Fruit fly (Drosophila melanogaster) whole organism: ENCODE data around the gene CG9920.

ENCODE experiments used
- CG8478 ChIP-seq: fragments of >200 bp; optimal IDR thresholded peaks from 2 replicates; lab custom pipeline; 2018; ENCODE audit warnings: inconsistent platforms
- Dll ChIP-seq: fragments of >200 bp; optimal IDR thresholded peaks from 2 replicates; lab custom pipeline; 2017
- EcR ChIP-seq, 2 experiments: fragments of >200 bp; optimal IDR thresholded peaks; 2 replicates each; lab custom pipeline; 2017; ENCODE audit warnings: missing biosample characterization in 2 of 2, missing genetic modification characterization in 2 of 2, missing genetic modification reagents in 2 of 2
- pan ChIP-seq: fragments of >200 bp; optimal IDR thresholded peaks from 2 replicates; lab custom pipeline; 2017
- psq ChIP-seq: fragments of >200 bp; optimal IDR thresholded peaks from 2 replicates; lab custom pipeline; 2017
- usp ChIP-seq: fragments of >200 bp; optimal IDR thresholded peaks from 2 replicates; lab custom pipeline; 2017; ENCODE audit warnings: missing biosample characterization, missing genetic modification characterization, mixed read lengths

The CG9920 gene

DNA sequence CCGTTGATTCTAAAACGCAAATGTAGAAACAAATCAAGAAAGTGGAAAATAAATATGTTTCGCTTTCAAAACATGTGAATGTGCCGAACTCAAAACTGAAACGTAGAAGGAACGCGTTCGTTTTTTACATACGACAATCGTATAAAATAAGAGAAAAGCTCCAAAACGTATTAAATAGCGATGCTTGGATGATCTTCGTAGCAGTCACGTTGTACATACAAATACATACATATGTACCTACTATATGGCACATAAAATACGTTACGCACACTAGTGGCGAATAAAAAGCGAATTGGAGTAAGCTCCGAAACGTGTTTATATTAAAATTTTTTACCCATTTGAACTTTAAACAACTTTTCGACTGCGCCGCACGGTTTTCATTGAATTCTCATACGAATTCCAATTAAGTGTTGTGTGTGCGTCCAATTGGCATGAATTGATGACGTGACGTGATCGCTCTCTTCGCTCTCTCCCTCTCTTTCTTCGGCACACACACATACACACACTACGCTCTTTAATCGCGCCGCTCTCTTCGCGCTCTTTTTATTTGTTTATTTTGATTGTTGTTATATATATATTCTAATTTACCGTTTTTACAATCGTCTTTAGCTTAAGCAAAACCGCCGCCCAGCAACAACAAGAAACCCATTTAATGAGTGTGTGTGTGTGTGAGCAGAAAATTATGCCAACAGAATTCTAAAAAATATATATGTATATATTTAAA, 40.6 kb downstream of the CG9920 start:
- TF ChIP-seq CG8478 (lab: Kevin White, UChicago) = no peak
- TF ChIP-seq EcR (GFP tag; optimal IDR thresholded peaks at IDR 0.05; lab: Kevin White, UChicago) = no peak
- TF ChIP-seq Dll (lab: Kevin White, UChicago) = no peak
- TF ChIP-seq psq (lab: Kevin White, UChicago) = no peak
- TF ChIP-seq usp (GFP tag; lab: Kevin White, UChicago) = no peak
- TF ChIP-seq pan (lab: Kevin White, UChicago) = no peak

DNA sequence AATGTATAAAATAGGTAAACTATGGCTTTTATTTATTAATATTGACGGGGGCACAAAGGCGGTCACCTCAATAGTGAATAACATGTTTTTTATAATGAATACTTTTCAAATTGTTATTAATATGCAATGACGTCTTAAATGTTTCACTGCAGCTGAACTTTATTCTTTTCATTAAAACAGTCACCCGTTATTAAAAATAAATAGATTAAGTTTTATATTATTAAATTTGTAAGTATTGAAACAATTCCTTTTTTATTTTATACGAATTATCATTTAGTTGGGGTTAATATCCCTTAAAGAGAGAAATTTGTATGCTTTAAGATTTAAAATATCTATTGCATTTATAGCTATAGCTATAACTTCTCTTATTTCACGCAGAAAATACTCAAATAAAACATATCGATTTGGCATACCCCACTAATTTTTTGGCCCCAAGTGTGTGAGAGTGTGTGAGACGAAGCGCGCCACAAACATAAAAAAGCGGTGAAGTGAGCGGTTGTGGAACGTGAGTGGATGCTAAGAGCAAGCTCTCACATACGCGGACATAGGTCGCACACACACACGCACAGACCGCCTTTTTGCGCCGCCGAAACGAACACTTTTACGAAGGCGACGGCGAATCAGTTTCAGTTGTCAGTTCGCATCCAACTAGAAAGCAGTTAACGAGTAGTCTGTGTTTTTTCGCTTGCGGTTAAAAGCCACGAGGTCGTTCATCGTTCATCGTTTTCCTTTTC, 41.4 kb downstream of the CG9920 start, which contains the start of gene foxo:
TSS of gene foxo (plus strand) at position 626 of the 734 bp plus-strand sequence.
- TF ChIP-seq Dll (lab: Kevin White, UChicago) (peak; percentile 27), CG8478 (lab: Kevin White, UChicago) (no peak), EcR (GFP tag; optimal IDR thresholded peaks at IDR 0.05; lab: Kevin White, UChicago) (no peak)

DNA sequence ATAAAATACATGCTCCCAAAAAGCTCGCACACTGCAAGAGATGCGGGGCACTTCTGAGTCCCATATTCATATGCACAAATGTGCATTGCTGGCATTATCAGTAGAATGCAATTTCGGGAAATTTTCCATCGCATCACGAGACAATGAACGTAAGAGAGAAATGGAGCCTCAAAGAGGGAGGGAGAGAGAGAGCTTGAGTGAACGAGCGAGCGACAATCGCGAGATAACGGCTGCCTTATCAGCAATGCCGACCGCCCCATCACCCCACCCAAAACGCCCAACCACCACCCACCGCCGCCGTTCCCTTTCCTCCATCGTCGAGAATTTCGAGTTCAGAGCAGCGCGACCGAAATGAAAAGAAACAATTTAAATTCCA, 41.9 kb downstream of the CG9920 start:
- TF ChIP-seq Dll (lab: Kevin White, UChicago) = no peak
- TF ChIP-seq CG8478 (lab: Kevin White, UChicago) = no peak
- peak in 1 of 2 experiments; percentile 42 for TF ChIP-seq EcR (GFP tag; optimal IDR thresholded peaks at IDR 0.05; lab: Kevin White, UChicago)
- TF ChIP-seq pan (lab: Kevin White, UChicago) = no peak

DNA sequence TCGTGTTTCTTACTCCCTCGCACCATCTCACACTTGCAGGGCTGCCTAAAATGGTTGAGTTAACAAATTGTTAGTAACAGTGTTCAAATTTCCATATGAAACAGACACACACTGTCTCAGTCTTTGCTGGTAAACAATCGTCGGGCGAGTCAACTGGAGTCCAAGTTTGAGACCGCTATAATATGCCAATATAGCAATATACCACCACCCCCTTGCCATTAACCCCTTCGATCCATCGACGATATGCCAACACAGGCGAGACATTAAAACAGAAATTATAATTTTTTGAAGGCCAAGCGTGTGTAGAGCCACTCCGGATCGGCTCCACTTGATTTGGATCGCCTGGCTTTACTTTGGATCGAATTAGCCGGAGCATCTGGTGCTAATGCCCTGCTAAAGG, 43.8 kb downstream of the CG9920 start:
- TF ChIP-seq usp (GFP tag; lab: Kevin White, UChicago) = no peak
- TF ChIP-seq pan (lab: Kevin White, UChicago) = no peak
- TF ChIP-seq psq (lab: Kevin White, UChicago) = no peak
- no peak for TF ChIP-seq Dll (lab: Kevin White, UChicago)

DNA sequence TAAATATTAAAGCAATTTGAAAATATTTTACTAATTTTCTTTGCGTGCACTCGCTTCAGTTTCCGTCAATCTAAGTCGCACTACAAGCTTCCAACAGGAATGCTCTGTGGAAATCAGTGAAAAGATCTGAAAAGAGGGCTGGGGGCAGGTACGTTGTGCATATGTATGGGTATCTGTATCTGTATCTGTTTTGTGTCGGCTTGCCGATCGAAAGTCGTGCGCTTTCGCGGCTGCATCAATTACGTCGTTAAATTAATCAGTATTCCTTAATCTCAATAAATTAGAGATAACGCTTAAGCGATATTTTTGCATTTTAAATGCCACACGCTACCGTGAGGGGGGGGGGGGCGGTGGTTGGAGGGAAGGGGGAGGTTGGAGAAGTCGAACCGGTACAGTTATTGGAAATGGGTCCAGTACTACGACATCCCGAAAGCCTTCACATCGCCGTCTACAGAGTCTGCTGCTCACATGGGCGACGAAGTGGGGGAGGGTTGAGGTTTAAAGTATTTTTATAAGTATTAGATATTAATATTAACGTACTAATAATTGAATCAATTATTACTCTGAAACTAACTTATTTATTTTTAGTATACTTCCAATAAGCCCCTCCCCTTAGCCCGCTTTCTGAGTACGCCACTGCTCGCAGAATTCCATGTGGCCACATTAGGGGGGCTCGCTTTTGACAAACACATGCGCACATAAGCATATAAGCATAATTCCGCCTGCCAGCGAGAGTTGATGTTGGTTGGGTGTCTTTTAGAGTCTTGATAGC, 44.7 kb downstream of the CG9920 start:
- no peak for TF ChIP-seq pan (lab: Kevin White, UChicago)
- no peak for TF ChIP-seq EcR (GFP tag; optimal IDR thresholded peaks at IDR 0.05; lab: Kevin White, UChicago)
- TF ChIP-seq CG8478 (lab: Kevin White, UChicago) = no peak
- TF ChIP-seq usp (GFP tag; lab: Kevin White, UChicago) = no peak
- TF ChIP-seq psq (lab: Kevin White, UChicago) = no peak

DNA sequence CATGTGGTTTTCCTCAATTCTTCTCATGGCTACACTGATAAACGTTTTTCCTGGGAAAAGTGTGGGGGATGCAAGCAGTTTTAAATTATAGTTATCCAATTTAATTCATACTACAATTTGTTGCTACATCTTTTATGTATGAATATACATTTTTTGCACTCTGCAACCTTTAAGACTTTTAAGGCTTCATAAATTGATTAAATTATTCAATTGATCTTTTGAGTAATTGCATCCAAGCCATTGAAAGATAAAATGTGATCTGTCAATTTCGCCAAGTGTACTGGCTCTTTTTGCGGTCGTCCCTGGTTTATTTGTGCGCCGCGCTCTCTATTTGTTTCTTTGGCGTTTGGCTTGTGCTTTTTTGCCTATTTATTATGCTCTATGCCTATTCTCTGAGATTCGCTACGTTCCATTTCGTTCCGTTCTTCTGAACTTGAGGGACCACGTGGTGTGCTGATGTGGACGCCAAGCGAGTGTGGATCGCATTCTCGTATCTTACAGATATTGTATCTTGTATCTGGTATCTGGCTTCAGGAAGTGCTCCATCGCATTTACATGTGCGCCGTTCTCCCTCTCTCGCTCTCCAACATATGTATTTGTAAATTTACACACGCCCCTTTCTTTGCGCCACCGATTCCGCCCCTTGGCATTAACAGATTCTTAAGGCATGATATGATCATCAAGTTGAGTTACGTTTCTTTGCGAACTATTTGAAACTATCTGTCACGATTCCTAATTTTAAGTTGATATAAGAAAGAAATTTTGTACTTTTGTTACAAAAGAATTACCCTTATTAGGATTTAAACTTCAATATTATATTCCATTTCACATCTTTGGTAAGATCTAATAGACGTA, 45.5 kb downstream of the CG9920 start:
- no peak for TF ChIP-seq psq (lab: Kevin White, UChicago)

DNA sequence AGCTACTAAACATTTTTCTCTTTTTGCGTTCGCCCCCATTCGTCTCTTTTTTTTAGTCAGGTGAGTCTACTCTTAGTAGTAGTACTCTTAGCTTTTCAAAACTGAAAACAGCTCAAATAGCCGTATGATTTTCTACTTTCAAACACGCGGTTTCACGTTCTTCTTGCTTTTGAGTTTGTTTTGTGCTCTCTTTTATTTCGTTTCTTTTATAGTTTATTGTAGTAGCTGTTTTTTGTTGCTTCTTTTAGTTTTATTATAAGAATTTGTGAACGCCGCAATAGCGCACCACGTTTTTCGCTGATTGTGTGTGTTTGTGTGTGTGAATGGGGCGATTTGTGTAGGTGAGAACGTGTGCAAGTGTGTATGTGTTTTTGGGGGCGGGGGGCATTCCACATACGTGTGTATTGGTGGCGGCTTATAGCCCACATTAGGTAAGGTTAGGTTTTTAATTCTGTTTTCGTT, 46.5 kb downstream of the CG9920 start:
- TF ChIP-seq usp (GFP tag; lab: Kevin White, UChicago) = no peak
- TF ChIP-seq EcR (GFP tag; optimal IDR thresholded peaks at IDR 0.05; lab: Kevin White, UChicago) = no peak
- TF ChIP-seq CG8478 (lab: Kevin White, UChicago) = no peak
- no peak for TF ChIP-seq psq (lab: Kevin White, UChicago)
- no peak for TF ChIP-seq Dll (lab: Kevin White, UChicago)
- TF ChIP-seq pan (lab: Kevin White, UChicago) = no peak

DNA sequence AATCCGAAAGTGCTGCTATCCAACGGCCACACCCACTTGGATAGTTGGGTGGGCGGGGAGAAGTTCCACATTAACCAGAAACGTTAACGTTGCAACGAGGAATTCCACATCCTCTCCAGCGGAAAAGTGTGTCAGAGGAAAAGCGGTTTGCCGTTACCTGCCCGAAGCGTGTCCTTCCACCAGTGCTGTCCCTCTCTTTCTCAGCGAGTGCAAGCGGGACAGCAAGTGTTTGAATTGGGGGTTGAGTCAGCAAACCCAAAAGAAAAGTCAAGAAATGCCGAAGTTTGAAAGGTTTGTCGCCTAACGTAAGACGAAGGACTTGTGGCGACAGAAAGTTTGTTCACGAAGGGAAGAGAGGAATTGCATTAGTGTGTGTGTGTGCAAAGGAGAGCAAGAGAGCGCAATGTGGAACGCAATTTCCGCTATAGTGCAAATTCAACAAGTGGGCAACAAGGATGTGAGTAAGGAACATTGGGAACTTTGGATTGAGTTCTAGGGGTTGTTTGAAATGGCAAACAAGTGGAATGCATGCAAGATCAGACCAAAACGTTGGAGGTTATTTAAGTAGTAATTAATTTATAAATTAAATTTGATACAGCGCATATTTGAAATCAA, 47.2 kb downstream of the CG9920 start:
- no peak for TF ChIP-seq CG8478 (lab: Kevin White, UChicago)
- TF ChIP-seq EcR (GFP tag; optimal IDR thresholded peaks at IDR 0.05; lab: Kevin White, UChicago) = no peak
- no peak for TF ChIP-seq usp (GFP tag; lab: Kevin White, UChicago)
- TF ChIP-seq psq (lab: Kevin White, UChicago) = no peak
- no peak for TF ChIP-seq Dll (lab: Kevin White, UChicago)
- no peak for TF ChIP-seq pan (lab: Kevin White, UChicago)

DNA sequence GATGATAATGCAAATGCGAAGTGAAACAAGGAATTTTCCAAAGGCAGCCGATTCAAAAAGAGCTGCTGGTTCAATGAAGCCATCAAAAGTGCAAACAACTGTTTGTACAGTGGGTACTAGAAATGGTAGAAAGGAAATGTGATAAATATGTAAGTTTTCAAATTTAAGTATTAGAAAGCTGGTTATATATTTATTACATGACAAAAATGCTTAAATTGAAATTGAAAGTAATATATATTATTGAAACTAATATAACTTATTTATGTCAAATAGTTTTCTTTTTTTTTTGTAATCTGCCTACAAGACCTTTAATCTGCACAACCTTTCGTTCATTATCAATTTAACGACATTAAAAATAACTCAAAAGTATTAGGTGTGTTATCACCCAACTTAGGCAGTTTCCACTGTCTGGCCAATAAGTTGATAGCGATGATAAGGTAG, 49.2 kb downstream of the CG9920 start:
- TF ChIP-seq CG8478 (lab: Kevin White, UChicago) (no peak), Dll (lab: Kevin White, UChicago) (no peak), pan (lab: Kevin White, UChicago) (no peak), EcR (GFP tag; optimal IDR thresholded peaks at IDR 0.05; lab: Kevin White, UChicago) (no peak), usp (GFP tag; lab: Kevin White, UChicago) (no peak), psq (lab: Kevin White, UChicago) (no peak)
